Worm (Caenorhabditis elegans) whole organism, late embryonic: ENCODE data around the gene twk-13.

Experiments
- C08G9.2 ChIP-seq: sonication (generic microtip); optimal IDR thresholded peaks from 2 replicates; lab custom pipeline; 2016; ENCODE audit warnings: mild to moderate bottlenecking, missing genetic modification characterization, moderate library complexity, missing compliant biosample characterization
- K02D7.2 ChIP-seq: sonication (generic microtip); optimal IDR thresholded peaks from 2 replicates; lab custom pipeline; 2017; ENCODE audit warnings: mild to moderate bottlenecking, missing genetic modification characterization, missing compliant biosample characterization
- K09A11.1 ChIP-seq: sonication (generic microtip); optimal IDR thresholded peaks from 2 replicates; lab custom pipeline; 2017; ENCODE audit warnings: antibody characterized with exemption, mild to moderate bottlenecking, missing genetic modification characterization, missing compliant biosample characterization; ENCODE audit not compliant: insufficient read depth
- Y22D7AL.16 ChIP-seq: sonication (generic microtip); optimal IDR thresholded peaks from 2 replicates; lab custom pipeline; 2016; ENCODE audit warnings: missing genetic modification characterization, missing compliant biosample characterization
- ama-1 ChIP-seq: fragments of 150-350 bp; optimal IDR thresholded peaks from 2 replicates; lab custom pipeline; 2014
- ceh-18 ChIP-seq: sonication (generic microtip); optimal IDR thresholded peaks from 2 replicates; lab custom pipeline; 2016; ENCODE audit warnings: missing genetic modification characterization, missing compliant biosample characterization
- ceh-2 ChIP-seq: sonication (generic microtip); optimal IDR thresholded peaks from 2 replicates; lab custom pipeline; 2016; ENCODE audit warnings: missing genotype, missing genetic modification characterization, missing compliant biosample characterization
- ceh-24 ChIP-seq: sonication (generic microtip); optimal IDR thresholded peaks from 2 replicates; lab custom pipeline; 2016; ENCODE audit warnings: mild to moderate bottlenecking, missing genetic modification characterization, missing compliant biosample characterization
- ceh-30 ChIP-seq: fragments of 150-350 bp; optimal IDR thresholded peaks from 2 replicates; lab custom pipeline; 2014; ENCODE audit warnings: missing biosample characterization, missing genetic modification characterization
- ceh-34 ChIP-seq: sonication (generic microtip); optimal IDR thresholded peaks from 2 replicates; lab custom pipeline; 2016; ENCODE audit warnings: mild to moderate bottlenecking, missing genetic modification characterization, missing compliant biosample characterization
- ceh-6 ChIP-seq: fragments of 200-800 bp; sonication (Bioruptor generic); optimal IDR thresholded peaks from 2 replicates; lab custom pipeline; 2018; ENCODE audit warnings: mild to moderate bottlenecking, missing genetic modification characterization, missing compliant biosample characterization
- ceh-9 ChIP-seq: sonication (generic microtip); optimal IDR thresholded peaks from 2 replicates; lab custom pipeline; 2016; ENCODE audit warnings: mild to moderate bottlenecking, missing genetic modification characterization, inconsistent platforms, missing compliant biosample characterization
- dmd-4 ChIP-seq: sonication (generic microtip); optimal IDR thresholded peaks from 2 replicates; lab custom pipeline; 2016; ENCODE audit warnings: borderline replicate concordance, missing genetic modification characterization, missing compliant biosample characterization
- dve-1 ChIP-seq: sonication (generic microtip); optimal IDR thresholded peaks from 2 replicates; lab custom pipeline; 2017; ENCODE audit warnings: antibody characterized with exemption, mild to moderate bottlenecking, missing genetic modification characterization, missing compliant biosample characterization
- elt-2 ChIP-seq: sonication (generic microtip); optimal IDR thresholded peaks from 2 replicates; lab custom pipeline; 2016; ENCODE audit warnings: missing genetic modification reagents, missing genetic modification characterization, missing compliant biosample characterization
- elt-4 ChIP-seq: sonication (generic microtip); optimal IDR thresholded peaks from 2 replicates; lab custom pipeline; 2016; ENCODE audit warnings: missing genetic modification characterization, missing compliant biosample characterization
- fkh-6 ChIP-seq: sonication (generic microtip); optimal IDR thresholded peaks from 2 replicates; lab custom pipeline; 2016; ENCODE audit warnings: missing genetic modification characterization, missing compliant biosample characterization
- hlh-15 ChIP-seq: sonication (generic microtip); optimal IDR thresholded peaks from 2 replicates; lab custom pipeline; 2016; ENCODE audit warnings: missing genetic modification characterization, missing compliant biosample characterization
- hlh-30 ChIP-seq: sonication (generic microtip); optimal IDR thresholded peaks from 2 replicates; lab custom pipeline; 2017; ENCODE audit warnings: antibody characterized with exemption, missing genetic modification characterization, missing compliant biosample characterization; ENCODE audit not compliant: insufficient read depth
- hlh-8 ChIP-seq: sonication (generic microtip); optimal IDR thresholded peaks from 2 replicates; lab custom pipeline; 2016; ENCODE audit warnings: missing genotype, missing genetic modification characterization, missing compliant biosample characterization
- madf-2 ChIP-seq: sonication (generic microtip); optimal IDR thresholded peaks from 2 replicates; lab custom pipeline; 2017; ENCODE audit warnings: missing genetic modification characterization, missing compliant biosample characterization
- nhr-11 ChIP-seq: fragments of 150-350 bp; optimal IDR thresholded peaks from 2 replicates; lab custom pipeline; 2014; ENCODE audit warnings: missing biosample characterization, missing genetic modification characterization
- nhr-232 ChIP-seq: sonication (generic microtip); optimal IDR thresholded peaks from 2 replicates; lab custom pipeline; 2016; ENCODE audit warnings: missing genetic modification characterization, missing compliant biosample characterization
- npax-4 ChIP-seq: sonication (generic microtip); optimal IDR thresholded peaks from 2 replicates; lab custom pipeline; 2016; ENCODE audit warnings: missing genetic modification characterization, missing compliant biosample characterization
- odd-2 ChIP-seq: sonication (generic microtip); optimal IDR thresholded peaks from 2 replicates; lab custom pipeline; 2017; ENCODE audit warnings: antibody characterized with exemption, mild to moderate bottlenecking, missing genetic modification characterization, missing compliant biosample characterization
- pag-3 ChIP-seq: sonication (generic microtip); optimal IDR thresholded peaks from 2 replicates; lab custom pipeline; 2016; ENCODE audit warnings: missing compliant biosample characterization, missing genetic modification characterization, borderline replicate concordance
- pat-9 ChIP-seq: fragments of 200-800 bp; sonication (Bioruptor generic); optimal IDR thresholded peaks from 2 replicates; lab custom pipeline; 2018; ENCODE audit warnings: mild to moderate bottlenecking, missing genetic modification characterization, moderate library complexity, missing compliant biosample characterization
- pax-1 ChIP-seq: fragments of 150-350 bp; optimal IDR thresholded peaks from 2 replicates; lab custom pipeline; 2014; ENCODE audit warnings: missing biosample characterization, missing genetic modification characterization
- pha-4 ChIP-seq: fragments of 150-350 bp; optimal IDR thresholded peaks from 2 replicates; lab custom pipeline; 2018; ENCODE audit warnings: missing biosample characterization, missing genetic modification reagents, missing genetic modification characterization
- pros-1 ChIP-seq: fragments of 150-350 bp; optimal IDR thresholded peaks from 2 replicates; lab custom pipeline; 2014; ENCODE audit warnings: missing biosample characterization, missing genetic modification reagents, missing genetic modification characterization
- ref-2 ChIP-seq: sonication (generic microtip); optimal IDR thresholded peaks from 2 replicates; lab custom pipeline; 2016; ENCODE audit warnings: missing genetic modification characterization, missing compliant biosample characterization
- rnt-1 ChIP-seq: sonication (generic microtip); optimal IDR thresholded peaks from 2 replicates; lab custom pipeline; 2016; ENCODE audit warnings: missing genetic modification characterization, missing compliant biosample characterization
- sox-2 ChIP-seq: fragments of 200-800 bp; sonication (Bioruptor generic); IDR thresholded peaks from 2 replicates; pipeline ENCODE4 v1.3.6; 2022; ENCODE audit warnings: missing genetic modification reagents, missing genetic modification characterization, missing compliant biosample characterization
- sox-4 ChIP-seq: sonication (generic microtip); optimal IDR thresholded peaks from 2 replicates; lab custom pipeline; 2017; ENCODE audit warnings: mild to moderate bottlenecking, missing genetic modification characterization, inconsistent platforms, missing compliant biosample characterization
- tbx-7 ChIP-seq: sonication (generic microtip); optimal IDR thresholded peaks from 2 replicates; lab custom pipeline; 2016; ENCODE audit warnings: missing genotype, missing genetic modification characterization, missing compliant biosample characterization
- unc-3 ChIP-seq, 2 experiments: fragments of 200-800 bp in 1 of 2; sonication (Bioruptor generic) in 1 of 2; sonication (generic microtip) in 1 of 2; conservative IDR thresholded peaks in 1 of 2; optimal IDR thresholded peaks in 1 of 2; 2 replicates each; pipeline versions ENCODE4 v1.3.6 to Lab custom; 2016 to 2022; ENCODE audit warnings: missing compliant biosample characterization in 2 of 2, missing genetic modification characterization in 2 of 2, missing genetic modification reagents in 1 of 2
- unc-42 ChIP-seq: sonication (generic microtip); optimal IDR thresholded peaks from 2 replicates; lab custom pipeline; 2016; ENCODE audit warnings: missing genotype, missing genetic modification characterization, missing compliant biosample characterization
- unc-55 ChIP-seq: sonication (generic microtip); optimal IDR thresholded peaks from 2 replicates; lab custom pipeline; 2017; ENCODE audit warnings: missing biosample characterization, missing genetic modification reagents, missing genetic modification characterization
- unc-86 ChIP-seq: sonication (generic microtip); optimal IDR thresholded peaks from 2 replicates; lab custom pipeline; 2016; ENCODE audit warnings: missing genetic modification characterization, missing compliant biosample characterization
- zip-5 ChIP-seq: sonication (generic microtip); optimal IDR thresholded peaks from 2 replicates; lab custom pipeline; 2016; ENCODE audit warnings: missing genetic modification characterization, missing compliant biosample characterization

The twk-13 gene

ce11 chrV:12303453-12304077, 34.2 kb downstream of the twk-13 start (continued):
- TF ChIP-seq K02D7.2 (peak; percentile 100), ceh-6 (GFP tag; lab: Kevin White, UChicago) (peak; percentile 100), dve-1 (tag; lab: Kevin White, UChicago) (peak; percentile 99), ceh-9 (tag; lab: Kevin White, UChicago) (peak; percentile 100), ceh-24 (tag; lab: Kevin White, UChicago) (peak; percentile 99), unc-55 (GFP tag; lab: Kevin White, UChicago) (peak; percentile 30), zip-5 (tag; lab: Kevin White, UChicago) (peak; percentile 98), ceh-30 (tag; lab: Kevin White, UChicago) (peak; percentile 93), pha-4 (tag; lab: Kevin White, UChicago) (no peak), ref-2 (peak; percentile 100), dmd-4 (tag; lab: Kevin White, UChicago) (peak; percentile 99), pat-9 (tag; lab: Kevin White, UChicago) (peak; percentile 100), nhr-11 (tag; lab: Kevin White, UChicago) (no peak), ceh-2 (tag; lab: Kevin White, UChicago) (peak; percentile 100), nhr-232 (tag; lab: Kevin White, UChicago) (peak; percentile 100), unc-86 (peak; percentile 100), hlh-15 (tag; lab: Kevin White, UChicago) (peak; percentile 100), rnt-1 (peak; percentile 99), ceh-18 (peak; percentile 99), ama-1 (lab: Kevin White, UChicago) (peak; percentile 80), tbx-7 (tag; lab: Kevin White, UChicago) (peak; percentile 95), odd-2 (tag; lab: Kevin White, UChicago) (peak; percentile 94), elt-4 (peak; percentile 99), pax-1 (tag; lab: Kevin White, UChicago) (peak; percentile 29), sox-2 (GFP tag; lab: Robert Waterston, UW) (peak; percentile 98), hlh-8 (tag; lab: Kevin White, UChicago) (peak; percentile 98), fkh-6 (peak; percentile 99), pros-1 (tag; lab: Kevin White, UChicago) (peak; percentile 99), unc-3 (GFP tag; conservative IDR thresholded peaks at IDR 0.05; lab: Robert Waterston, UW) (peak; percentile 100), unc-3 (tag; optimal IDR thresholded peaks at IDR 0.05; lab: Kevin White, UChicago) (peak; percentile 100), sox-4 (tag; lab: Kevin White, UChicago) (peak; percentile 100), Y22D7AL.16 (tag; lab: Kevin White, UChicago) (peak; percentile 99), unc-42 (tag; lab: Kevin White, UChicago) (peak; percentile 95)

ce11 chrV:12301985-12302591, 35.7 kb downstream of the twk-13 start, which contains the start of the genes frm-7 and F55C5.17:
frm-7 (plus strand) TSS chrV:12302484.
F55C5.17 (plus strand) TSS chrV:12302541.
- TF ChIP-seq sox-2 (GFP tag; lab: Robert Waterston, UW) (no peak), madf-2 (no peak), elt-2 (tag; lab: Kevin White, UChicago) (peak; percentile 57), fkh-6 (no peak), K09A11.1 (no peak), ceh-34 (tag; lab: Kevin White, UChicago) (no peak), unc-86 (no peak), C08G9.2 (tag; lab: Kevin White, UChicago) (no peak), ceh-24 (tag; lab: Kevin White, UChicago) (no peak), unc-3 (GFP tag; conservative IDR thresholded peaks at IDR 0.05; lab: Robert Waterston, UW) (no peak), unc-3 (tag; optimal IDR thresholded peaks at IDR 0.05; lab: Kevin White, UChicago) (no peak), ref-2 (no peak), Y22D7AL.16 (tag; lab: Kevin White, UChicago) (no peak), hlh-30 (peak; percentile 38), npax-4 (tag; lab: Kevin White, UChicago) (no peak), ceh-18 (no peak), pag-3 (tag; lab: Kevin White, UChicago) (no peak)
- TF ChIP-seq, all 69 proteins: peak for 2
